Worm (Caenorhabditis elegans) whole organism, L1 larva: ENCODE measurements around the gene C25G4.3.

Source experiments
- aly-2 ChIP-seq: fragments of 150-350 bp; optimal IDR thresholded peaks from 2 replicates; lab custom pipeline; 2014; ENCODE audit warnings: missing biosample characterization, missing genetic modification characterization
- blmp-1 ChIP-seq: fragments of 150-350 bp; optimal IDR thresholded peaks from 2 replicates; lab custom pipeline; 2014; ENCODE audit warnings: missing biosample characterization, missing genetic modification characterization
- egl-27 ChIP-seq, 2 experiments: fragments of 150-350 bp in 1 of 2; sonication (generic microtip); optimal IDR thresholded peaks; 3 replicates each; lab custom pipeline; 2017 to 2018; ENCODE audit warnings: missing biosample characterization in 2 of 2, missing genetic modification characterization in 2 of 2, missing genetic modification reagents in 2 of 2
- elt-3 ChIP-seq, 6 experiments: fragments of 150-350 bp in 1 of 6; sonication (generic microtip); optimal IDR thresholded peaks; 2 replicates each; lab custom pipeline; 2017 to 2018; ENCODE audit warnings: missing biosample characterization in 6 of 6, missing genetic modification characterization in 6 of 6, inconsistent platforms in 1 of 6
- fkh-10 ChIP-seq: sonication (generic microtip); optimal IDR thresholded peaks from 2 replicates; lab custom pipeline; 2017; ENCODE audit warnings: missing biosample characterization, missing genetic modification reagents, missing genetic modification characterization
- lir-3 ChIP-seq: sonication (generic microtip); optimal IDR thresholded peaks from 2 replicates; lab custom pipeline; 2016; ENCODE audit warnings: mild to moderate bottlenecking, missing genetic modification characterization, moderate library complexity, missing compliant biosample characterization; ENCODE audit not compliant: poor library complexity
- nhr-237 ChIP-seq: fragments of 150-350 bp; optimal IDR thresholded peaks from 2 replicates; lab custom pipeline; 2014; ENCODE audit warnings: missing biosample characterization, missing genetic modification characterization
- pax-3 ChIP-seq: fragments of 200-800 bp; sonication (Bioruptor generic); optimal IDR thresholded peaks from 2 replicates; lab custom pipeline; 2018; ENCODE audit warnings: mild to moderate bottlenecking, missing genetic modification characterization, moderate library complexity, missing compliant biosample characterization
- snu-23 ChIP-seq: sonication (generic microtip); optimal IDR thresholded peaks from 2 replicates; lab custom pipeline; 2016; ENCODE audit warnings: missing genetic modification characterization, missing compliant biosample characterization
- unc-86 ChIP-seq: sonication (generic microtip); optimal IDR thresholded peaks from 2 replicates; lab custom pipeline; 2016; ENCODE audit warnings: missing genetic modification characterization, missing compliant biosample characterization
- xbp-1 ChIP-seq: sonication (generic microtip); optimal IDR thresholded peaks from 2 replicates; lab custom pipeline; 2016; ENCODE audit warnings: missing genetic modification characterization, missing compliant biosample characterization
- ztf-11 ChIP-seq, 2 experiments: sonication (generic microtip); optimal IDR thresholded peaks; 2 replicates each; lab custom pipeline; 2016 to 2017; ENCODE audit warnings: missing genetic modification characterization in 2 of 2, missing biosample characterization in 1 of 2, missing compliant biosample characterization in 1 of 2

- TF ChIP-seq elt-3 (tag; optimal IDR thresholded peaks at IDR 0.05; lab: Kevin White, UChicago) = no peak
- TF ChIP-seq pax-3 (tag; lab: Kevin White, UChicago) = no peak
- TF ChIP-seq unc-86 (tag; lab: Kevin White, UChicago) = no peak
- TF ChIP-seq fkh-10 = no peak
- no peak for TF ChIP-seq aly-2 (tag; lab: Kevin White, UChicago)
- no peak for TF ChIP-seq egl-27 (tag; optimal IDR thresholded peaks at IDR 0.05; lab: Kevin White, UChicago)
- TF ChIP-seq snu-23 (GFP tag; lab: Kevin White, UChicago) = no peak
- TF ChIP-seq nhr-237 (tag; lab: Kevin White, UChicago) = no peak
- no peak for TF ChIP-seq ztf-11 (tag; optimal IDR thresholded peaks at IDR 0.05; lab: Kevin White, UChicago)
- no peak for TF ChIP-seq lir-3 (tag; lab: Kevin White, UChicago)
- no peak for TF ChIP-seq xbp-1 (tag; lab: Kevin White, UChicago)
- TF ChIP-seq blmp-1 = no peak
Observed at ce11 chrIV:12454750-12455149, 9.1 kb upstream of the C25G4.3 start, which contains the start of gene smz-1.
